Fruit fly (Drosophila melanogaster) whole organism, wandering third instar larva: Measurements from ENCODE around the gene CG4045.

Experiments
- CG32264 ChIP-seq: fragments of 200-800 bp; sonication (Bioruptor generic); optimal IDR thresholded peaks from 2 replicates; lab custom pipeline; 2016; ENCODE audit warnings: missing biosample characterization, missing genetic modification characterization
- Dfd ChIP-seq: fragments of >200 bp; optimal IDR thresholded peaks from 2 replicates; lab custom pipeline; 2017; ENCODE audit warnings: missing biosample characterization, missing genetic modification characterization
- Dif ChIP-seq: fragments of 200-275, 200-300 bp; sonication (Bioruptor generic); optimal IDR thresholded peaks from 2 replicates; lab custom pipeline; 2018; ENCODE audit warnings: missing biosample characterization, missing genetic modification characterization; ENCODE audit not compliant: partially characterized antibody
- GATAd ChIP-seq: sonication (Bioruptor generic); optimal IDR thresholded peaks from 2 replicates; lab custom pipeline; 2016; ENCODE audit warnings: missing biosample characterization, missing genetic modification characterization
- OdsH ChIP-seq: fragments of 200-800 bp; sonication (Bioruptor generic); optimal IDR thresholded peaks from 2 replicates; lab custom pipeline; 2016; ENCODE audit warnings: missing biosample characterization, mild to moderate bottlenecking, missing genetic modification characterization
- Rel ChIP-seq, 2 experiments: fragments of 200-800 bp; sonication (Bioruptor generic) in 1 of 2; optimal IDR thresholded peaks; 2 replicates in 1 of 2; 3 replicates in 1 of 2; lab custom pipeline; 2016 to 2019; ENCODE audit warnings: mild to moderate bottlenecking in 2 of 2, missing biosample characterization in 2 of 2, missing genetic modification characterization in 2 of 2, moderate library complexity in 1 of 2
- Sp1 ChIP-seq: fragments of 200-800 bp; sonication (Bioruptor generic); optimal IDR thresholded peaks from 3 replicates; lab custom pipeline; 2019; ENCODE audit warnings: missing biosample characterization, mild to moderate bottlenecking, missing genetic modification characterization, moderate library complexity
- h ChIP-seq: fragments of 200-800 bp; sonication (Bioruptor generic); optimal IDR thresholded peaks from 3 replicates; lab custom pipeline; 2016; ENCODE audit warnings: missing biosample characterization, mild to moderate bottlenecking, missing genetic modification characterization
- jim ChIP-seq: fragments of 175-275, 200-325 bp; sonication (Bioruptor generic); optimal IDR thresholded peaks from 2 replicates; lab custom pipeline; 2016; ENCODE audit warnings: missing biosample characterization, mild to moderate bottlenecking, missing genetic modification characterization
- sage ChIP-seq: fragments of 200-800 bp; sonication (Bioruptor generic); optimal IDR thresholded peaks from 2 replicates; lab custom pipeline; 2016; ENCODE audit warnings: missing biosample characterization, mild to moderate bottlenecking, missing genetic modification characterization
- usp ChIP-seq: fragments of >200 bp; optimal IDR thresholded peaks from 2 replicates; lab custom pipeline; 2017; ENCODE audit warnings: missing biosample characterization, missing genetic modification characterization

DNA sequence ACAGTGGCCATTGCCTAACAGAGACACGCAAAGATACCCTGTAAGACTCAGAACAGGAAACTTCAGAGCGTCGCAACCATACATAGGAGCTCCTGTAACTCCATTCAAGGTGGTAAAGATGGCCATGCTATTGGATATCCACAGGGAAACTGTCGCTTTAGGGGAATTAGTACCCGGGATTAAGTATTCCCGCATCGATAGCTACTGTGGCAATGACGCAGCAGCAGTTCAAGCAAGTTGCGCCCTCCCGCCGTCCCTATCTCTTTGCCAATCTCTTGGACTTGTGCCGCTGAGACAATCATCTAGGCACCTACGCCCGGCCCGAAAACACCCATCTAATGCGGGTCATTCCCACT is 5.0 kb downstream of the CG4045 start:
- no peak for TF ChIP-seq usp (GFP tag; lab: Kevin White, UChicago)
- peak; percentile 78 for TF ChIP-seq h
- TF ChIP-seq Dif (GFP tag; lab: Kevin White, UChicago), result no peak
- peak; percentile 54 for TF ChIP-seq OdsH (GFP tag; lab: Kevin White, UChicago)
- no peak for TF ChIP-seq sage
- no peak for TF ChIP-seq Rel (GFP tag; optimal IDR thresholded peaks at IDR 0.05; lab: Kevin White, UChicago)
- TF ChIP-seq Rel (tag; optimal IDR thresholded peaks at IDR 0.05; lab: Kevin White, UChicago), result peak; percentile 59
- TF ChIP-seq Dfd (GFP tag; lab: Kevin White, UChicago), result no peak
- TF ChIP-seq CG32264 (GFP tag; lab: Kevin White, UChicago), result no peak
- TF ChIP-seq GATAd, result no peak
- no peak for TF ChIP-seq jim
- peak; percentile 21 for TF ChIP-seq Sp1
